Fruit fly (Drosophila melanogaster): ENCODE measurements around the gene CG32195.

CG32195 gene

DNA sequence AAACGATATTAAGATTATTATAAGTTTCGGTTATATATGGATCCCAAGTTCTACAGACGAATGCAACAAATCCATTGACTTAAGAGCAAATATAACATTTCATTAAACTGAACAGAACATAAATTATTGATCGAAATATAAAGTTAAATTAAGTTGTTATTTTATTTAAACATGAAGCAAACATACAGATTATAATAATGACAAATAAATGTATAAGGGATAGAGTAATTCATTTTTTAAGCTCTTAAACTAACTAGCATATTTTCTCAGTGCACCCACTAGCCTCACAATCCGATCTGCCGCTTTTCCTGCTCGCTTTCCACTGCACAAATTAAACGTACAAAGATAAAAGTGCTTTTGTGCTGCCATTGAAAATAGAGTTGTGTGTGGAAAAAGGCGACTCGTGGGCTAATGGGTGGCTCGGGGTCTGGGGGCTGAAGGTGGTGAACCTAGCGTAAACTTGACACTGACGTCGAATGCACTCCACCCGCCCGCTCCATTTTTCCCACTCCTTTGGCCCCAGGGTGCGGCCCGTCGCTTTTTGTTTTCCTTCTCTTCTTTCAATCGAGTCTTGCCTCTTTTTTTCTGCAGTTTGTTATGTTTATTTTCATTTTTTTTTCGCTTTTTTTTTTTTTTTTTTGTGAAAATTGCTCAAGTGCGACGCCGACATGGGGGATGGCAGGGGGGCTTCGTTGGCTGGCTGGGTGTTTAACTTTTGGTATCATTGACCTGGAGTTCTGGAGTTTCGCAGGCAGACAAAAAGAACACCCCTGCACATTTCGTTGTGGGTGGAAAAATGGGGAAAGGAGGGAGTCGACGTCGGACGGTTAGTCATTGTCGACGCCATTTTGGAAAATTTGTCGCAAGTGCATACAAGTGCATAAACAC, 32.9 kb upstream of the CG32195 start:
- TF ChIP-seq CG11762 (GFP tag; optimal IDR thresholded peaks at IDR 0.05; ENCODE audit: insufficient read depth) (peak; percentile 67), CG31627 (GFP tag; optimal IDR thresholded peaks at IDR 0.05) (no peak), CG10669 (GFP tag; optimal IDR thresholded peaks at IDR 0.05) (peak; percentile 36), net (GFP tag; optimal IDR thresholded peaks at IDR 0.05) (peak; percentile 59), CG6808 (GFP tag; optimal IDR thresholded peaks at IDR 0.05) (peak; percentile 87), CG11902 (GFP tag; optimal IDR thresholded peaks at IDR 0.05) (no peak), achi (GFP tag; optimal IDR thresholded peaks at IDR 0.05) (peak; percentile 73), lz (GFP tag; optimal IDR thresholded peaks at IDR 0.05) (peak; percentile 28), Ets21C (GFP tag; optimal IDR thresholded peaks at IDR 0.05) (no peak), ss (GFP tag; optimal IDR thresholded peaks at IDR 0.05) (peak; percentile 85 to 88), fd85E (GFP tag; optimal IDR thresholded peaks at IDR 0.05) (no peak), CG6163 (GFP tag; IDR thresholded peaks at IDR 0.05) (peak; percentile 88), dsx (GFP tag; optimal IDR thresholded peaks at IDR 0.05; ENCODE audit: poor library complexity, severe bottlenecking) (peak; percentile 60), CG3032 (tag; optimal IDR thresholded peaks at IDR 0.05) (peak; percentile 78), CG7368 (GFP tag; optimal IDR thresholded peaks at IDR 0.05) (peak; percentile 62), CG8632 (GFP tag; optimal IDR thresholded peaks at IDR 0.05) (peak; percentile 27), svp (GFP tag) (peak; percentile 51), salr (GFP tag; optimal IDR thresholded peaks at IDR 0.05) (peak; percentile 13 to 87), Gug (GFP tag; IDR thresholded peaks at IDR 0.05) (peak; percentile 68), topi (GFP tag; optimal IDR thresholded peaks at IDR 0.05) (peak; percentile 5), Eip75B (GFP tag; optimal IDR thresholded peaks at IDR 0.05) (peak; percentile 37), CG11294 (GFP tag; IDR thresholded peaks at IDR 0.05) (no peak), CG8319 (GFP tag; optimal IDR thresholded peaks at IDR 0.05) (no peak), fd59A (GFP tag; optimal IDR thresholded peaks at IDR 0.05) (peak; percentile 48), CG10631 (GFP tag; optimal IDR thresholded peaks at IDR 0.05) (peak; percentile 89), CG6792 (GFP tag; optimal IDR thresholded peaks at IDR 0.05) (peak; percentile 41), pdm3 (GFP tag; optimal IDR thresholded peaks at IDR 0.05) (peak; percentile 49), Blimp-1 (GFP tag; optimal IDR thresholded peaks at IDR 0.05) (no peak), vri (GFP tag; optimal IDR thresholded peaks at IDR 0.05) (no peak), Ets96B (tag; optimal IDR thresholded peaks at IDR 0.05) (peak; percentile 79), CG6276 (GFP tag; optimal IDR thresholded peaks at IDR 0.05) (peak; percentile 65), eg (GFP tag; IDR thresholded peaks at IDR 0.05) (peak; percentile 80), esn (GFP tag; optimal IDR thresholded peaks at IDR 0.05) (peak; percentile 18), Eip93F (GFP tag; optimal IDR thresholded peaks at IDR 0.05) (no peak), CG1621 (tag; optimal IDR thresholded peaks at IDR 0.05) (peak; percentile 42), Sox102F (GFP tag; optimal IDR thresholded peaks at IDR 0.05) (peak; percentile 35), CG4318 (GFP tag; optimal IDR thresholded peaks at IDR 0.05) (peak; percentile 82), fkh (GFP tag; optimal IDR thresholded peaks at IDR 0.05) (no peak), Eip78C (GFP tag) (peak; percentile 83), CG9139 (GFP tag; optimal IDR thresholded peaks at IDR 0.05) (peak; percentile 88), Sox15 (GFP tag; optimal IDR thresholded peaks at IDR 0.05) (no peak), OdsH (GFP tag; optimal IDR thresholded peaks at IDR 0.05) (peak; percentile 67), acj6 (GFP tag; optimal IDR thresholded peaks at IDR 0.05) (peak; percentile 66), CG6854 (GFP tag; optimal IDR thresholded peaks at IDR 0.05) (peak; percentile 53), CG34406 (GFP tag; optimal IDR thresholded peaks at IDR 0.05) (peak; percentile 23), dac (GFP tag; optimal IDR thresholded peaks at IDR 0.05) (peak; percentile 55), CG3919 (GFP tag; optimal IDR thresholded peaks at IDR 0.05) (peak; percentile 71), spab (GFP tag; optimal IDR thresholded peaks at IDR 0.05) (peak; percentile 75), CG8119 (GFP tag; IDR thresholded peaks at IDR 0.05) (peak; percentile 82), CG32006 (GFP tag; optimal IDR thresholded peaks at IDR 0.05) (peak; percentile 87)

Measured in whole organism, prepupa.